Fruit fly (Drosophila melanogaster) S2 (cell line): ENCODE results near the gene Fpgs1.

ENCODE experiments used
- CG8478 ChIP-seq: fragments of >200 bp; optimal IDR thresholded peaks from 2 replicates; lab custom pipeline; 2018
- CTCF ChIP-seq, 2 experiments: fragments of >200 bp; optimal IDR thresholded peaks; 2 replicates each; lab custom pipeline; 2018

Gene Fpgs1

DNA sequence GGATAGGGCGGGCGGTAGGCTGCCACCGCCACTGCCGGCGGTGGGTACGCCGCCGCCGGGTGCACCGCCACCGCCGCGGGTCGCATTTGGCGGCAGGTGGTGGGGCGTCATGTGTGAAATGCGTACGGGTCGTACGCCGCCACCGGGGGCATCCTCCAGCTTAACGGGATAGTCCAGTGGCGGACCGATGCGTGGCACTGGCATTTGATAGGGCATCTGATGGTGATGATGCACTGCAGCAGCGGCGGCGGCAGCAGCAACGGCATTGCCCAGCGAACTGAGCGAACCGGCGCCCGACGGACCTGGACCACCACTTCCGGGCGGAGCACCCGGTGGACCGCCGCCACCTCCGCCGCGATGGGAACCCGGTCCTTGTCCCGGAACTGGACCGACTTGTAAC lies 29.8 kb upstream of the Fpgs1 start:
- TF ChIP-seq CG8478 (lab: Kevin White, UChicago) (no peak), CTCF (optimal IDR thresholded peaks at IDR 0.05; lab: Kevin White, UChicago) (no peak)

DNA sequence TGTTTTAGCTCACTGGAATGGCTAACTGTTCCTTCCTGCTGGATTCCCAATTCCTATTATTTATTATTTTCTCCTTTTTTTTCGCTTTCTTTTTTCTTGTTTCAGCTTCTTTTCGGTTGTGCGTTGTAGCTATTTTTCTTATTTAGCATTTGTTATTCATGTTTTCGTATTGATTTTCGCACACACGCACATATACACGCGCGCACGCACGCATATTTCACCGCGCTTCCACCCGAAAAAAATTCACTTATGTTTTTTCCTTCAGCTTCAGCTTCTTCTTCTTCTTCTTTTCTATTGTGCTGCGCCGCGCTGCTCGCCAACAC lies 29.0 kb upstream of the Fpgs1 start:
- TF ChIP-seq CG8478 (lab: Kevin White, UChicago) (no peak), CTCF (optimal IDR thresholded peaks at IDR 0.05; lab: Kevin White, UChicago) (no peak)

dm6 chrX:12582984-12583869 lies 28.4 kb upstream of the Fpgs1 start, which contains the start of gene Pits:
Gene Pits, minus strand, starts transcription at chrX:12583193.
- TF ChIP-seq CG8478 (lab: Kevin White, UChicago) (no peak), CTCF (optimal IDR thresholded peaks at IDR 0.05; lab: Kevin White, UChicago) (peak; percentile 63 to 73)

DNA sequence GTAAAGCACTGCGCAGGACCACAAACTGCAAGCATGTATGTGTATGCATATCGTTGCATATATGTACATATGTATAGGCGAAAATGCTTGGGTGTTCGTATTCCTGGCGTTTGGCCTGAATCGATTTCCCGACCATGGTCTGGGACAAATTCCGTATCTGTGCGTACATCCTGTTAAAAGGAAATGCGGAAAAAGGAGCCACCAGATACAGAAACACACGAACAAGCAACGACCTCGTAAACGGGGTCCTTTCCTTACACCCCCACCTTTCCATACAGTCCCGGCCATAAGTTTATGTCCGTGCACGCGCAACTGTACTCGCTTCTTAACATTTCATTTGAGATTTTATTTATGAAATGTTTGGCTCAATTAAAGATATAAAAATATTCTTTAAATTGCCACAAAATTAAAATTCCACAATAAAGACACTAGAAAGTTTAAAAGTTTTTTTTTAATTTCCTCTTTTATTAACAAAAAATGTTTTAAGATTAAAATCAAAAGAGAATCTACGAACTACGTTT lies 27.7 kb upstream of the Fpgs1 start:
- TF ChIP-seq CG8478 (lab: Kevin White, UChicago) (no peak), CTCF (optimal IDR thresholded peaks at IDR 0.05; lab: Kevin White, UChicago) (no peak)

DNA sequence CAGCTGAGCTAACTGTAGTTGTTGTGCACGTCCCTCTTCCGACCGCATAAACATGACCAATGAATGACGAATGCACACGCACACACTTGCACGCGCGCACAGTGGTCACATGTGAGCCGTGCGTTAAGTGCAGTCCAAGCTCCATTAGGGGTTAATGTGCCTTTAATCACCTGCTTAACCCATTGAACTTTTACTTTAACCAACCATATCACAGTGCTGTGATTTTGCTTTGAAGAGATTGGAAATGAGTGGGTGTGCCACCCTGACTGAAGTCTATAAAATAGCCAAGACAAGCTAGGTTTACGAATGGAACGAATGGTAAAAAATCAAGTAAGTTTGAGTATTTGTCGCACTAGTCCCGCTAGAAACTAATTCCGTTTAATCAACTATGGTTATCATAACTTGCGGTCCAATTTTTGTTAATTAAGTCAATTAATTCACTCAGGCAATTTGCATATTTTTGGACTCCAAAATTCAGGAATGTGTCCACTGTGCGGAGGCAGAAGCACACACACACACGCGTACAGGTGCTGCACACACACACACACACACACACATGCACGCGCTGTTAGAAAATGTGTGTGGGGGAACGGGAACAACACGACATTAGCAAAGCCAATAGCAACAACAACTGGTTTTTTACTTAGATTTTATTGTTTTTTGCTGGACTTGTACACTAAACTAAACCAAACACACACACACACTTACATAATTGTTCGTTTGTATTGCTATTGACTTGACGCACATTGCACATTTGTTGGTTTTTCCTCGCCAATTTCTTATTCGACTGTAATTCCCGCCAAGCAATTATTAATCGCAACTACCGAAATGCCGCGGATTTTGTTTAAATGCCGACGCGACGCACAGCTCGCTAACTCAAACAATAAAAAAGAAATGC lies 20.2 kb upstream of the Fpgs1 start:
- no peak for TF ChIP-seq CTCF (optimal IDR thresholded peaks at IDR 0.05; lab: Kevin White, UChicago)
- no peak for TF ChIP-seq CG8478 (lab: Kevin White, UChicago)

dm6 chrX:12592121-12592466 lies 19.6 kb upstream of the Fpgs1 start, which contains the start of gene LIMK1:
Gene LIMK1, minus strand, starts transcription at chrX:12592193.
- TF ChIP-seq CTCF (optimal IDR thresholded peaks at IDR 0.05; lab: Kevin White, UChicago) (no peak), CG8478 (lab: Kevin White, UChicago) (no peak)

DNA sequence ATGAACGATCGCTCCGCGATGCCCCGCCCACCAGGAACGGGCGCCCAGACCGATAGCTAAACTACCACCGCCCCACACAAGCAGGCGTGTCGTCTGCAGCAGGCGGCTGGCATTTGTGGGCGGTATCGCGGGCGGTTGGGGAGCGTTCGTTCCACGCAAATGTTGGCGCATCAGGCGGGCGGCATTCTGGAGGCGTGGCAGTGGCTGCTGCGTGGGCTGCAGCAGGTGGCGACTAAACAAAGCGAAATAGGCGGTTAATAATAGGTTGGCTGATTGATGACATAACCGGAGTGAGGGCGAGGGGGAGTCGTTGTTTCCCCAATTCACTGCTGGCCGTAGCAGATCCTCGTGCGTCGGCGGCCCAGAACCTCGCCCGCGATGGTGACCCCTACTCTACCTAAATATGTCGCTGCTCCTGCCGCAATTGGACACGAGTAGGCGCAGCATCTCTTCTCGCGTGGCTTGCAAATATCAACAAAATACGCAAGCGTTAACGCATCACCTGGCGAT lies 16.5 kb upstream of the Fpgs1 start:
- TF ChIP-seq CTCF (optimal IDR thresholded peaks at IDR 0.05; lab: Kevin White, UChicago) (no peak), CG8478 (lab: Kevin White, UChicago) (no peak)

DNA sequence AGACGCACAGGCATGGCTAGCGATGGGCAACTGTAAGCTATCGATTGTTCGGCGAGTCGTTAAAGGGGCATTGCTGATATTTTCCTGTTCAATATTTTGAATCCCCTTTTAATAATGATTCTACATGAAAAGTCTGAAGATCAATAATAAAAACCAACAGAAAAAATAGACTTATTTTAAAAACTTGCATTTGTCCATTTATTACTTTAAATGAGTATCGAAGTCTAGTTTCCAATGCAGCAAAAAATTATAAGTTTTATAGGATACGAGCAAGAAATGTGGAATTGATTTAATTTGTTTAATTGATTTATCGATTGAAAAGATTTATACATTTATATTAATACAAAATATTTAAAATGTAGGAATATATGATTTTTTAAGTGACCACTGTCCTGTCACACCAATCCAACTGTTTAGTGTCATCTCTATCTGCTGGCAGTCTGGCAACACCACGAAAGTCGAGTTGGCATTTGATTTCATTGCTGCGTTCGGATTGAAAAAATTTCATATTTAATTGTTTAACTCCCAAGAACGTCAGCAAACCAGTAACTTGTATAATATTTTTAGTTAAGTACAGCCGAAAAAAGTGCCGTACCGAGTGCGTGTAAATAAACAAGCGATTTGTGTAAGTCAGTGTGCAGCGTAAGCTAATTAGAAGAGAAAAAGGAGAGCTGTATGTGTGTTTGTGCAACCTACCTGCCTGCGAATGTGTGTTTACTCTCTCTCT lies 15.9 kb upstream of the Fpgs1 start, which contains the start of the genes CG1824 and Sec16:
Gene CG1824 (minus strand): TSS at position 15 of the 727 bp plus-strand sequence.
Gene Sec16 (plus strand): TSS at position 438 of the 727 bp plus-strand sequence.
- TF ChIP-seq CG8478 (lab: Kevin White, UChicago) (no peak), CTCF (optimal IDR thresholded peaks at IDR 0.05; lab: Kevin White, UChicago) (no peak)

- TF ChIP-seq CTCF (optimal IDR thresholded peaks at IDR 0.05; lab: Kevin White, UChicago) (no peak), CG8478 (lab: Kevin White, UChicago) (no peak)
Observed at dm6 chrX:12596353-12597107, 15.1 kb upstream of the Fpgs1 start.

dm6 chrX:12600802-12601793 lies 10.6 kb upstream of the Fpgs1 start:
- no peak for TF ChIP-seq CG8478 (lab: Kevin White, UChicago)
- TF ChIP-seq CTCF (optimal IDR thresholded peaks at IDR 0.05; lab: Kevin White, UChicago): no peak

DNA sequence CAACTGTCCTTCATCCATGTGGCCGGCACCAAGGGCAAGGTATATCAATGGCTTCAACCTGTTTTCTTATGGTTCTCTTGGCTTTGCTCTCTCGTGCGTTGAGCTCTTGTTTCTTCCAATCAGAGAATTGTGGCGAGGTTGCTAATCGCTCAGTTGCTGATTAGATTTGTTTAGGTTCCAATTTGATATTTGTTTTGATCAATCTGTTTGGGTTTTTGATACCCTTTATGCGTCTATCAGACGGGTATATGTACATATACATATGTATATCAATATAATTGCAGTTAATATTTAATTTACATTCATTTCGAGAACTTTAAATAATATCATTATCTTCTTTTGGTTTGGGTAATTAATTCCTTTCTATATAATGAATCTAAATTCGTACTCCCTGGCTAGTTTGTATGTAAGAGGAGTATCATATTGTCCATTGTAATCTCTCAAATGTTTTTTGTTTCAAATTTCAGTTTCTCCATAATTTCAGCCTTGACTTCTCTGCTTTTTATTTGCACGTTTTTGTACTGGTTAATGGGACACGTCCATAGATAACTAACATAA lies 1.7 kb downstream of the Fpgs1 start:
- TF ChIP-seq CG8478 (lab: Kevin White, UChicago): no peak
- no peak for TF ChIP-seq CTCF (optimal IDR thresholded peaks at IDR 0.05; lab: Kevin White, UChicago)
